Worm (Caenorhabditis elegans) whole organism, late embryonic: ENCODE results near the gene R07H5.16.
"Not testable (repeated sequence)": the region's sequence is repeated elsewhere in the genome, so short reads cannot be mapped to it uniquely, and the experiment has no call there.

ENCODE experiments used
- F13H6.1 ChIP-seq: sonication (generic microtip); optimal IDR thresholded peaks from 2 replicates; lab custom pipeline; 2016; ENCODE audit warnings: missing genetic modification characterization, missing compliant biosample characterization
- T23F11.4 ChIP-seq: fragments of 200-800 bp; sonication (Bioruptor generic); optimal IDR thresholded peaks from 2 replicates; lab custom pipeline; 2018; ENCODE audit warnings: mild to moderate bottlenecking, missing genetic modification characterization, missing compliant biosample characterization
- ceh-34 ChIP-seq: sonication (generic microtip); optimal IDR thresholded peaks from 2 replicates; lab custom pipeline; 2016; ENCODE audit warnings: mild to moderate bottlenecking, missing genetic modification characterization, missing compliant biosample characterization
- ceh-48 ChIP-seq: sonication (generic microtip); optimal IDR thresholded peaks from 2 replicates; lab custom pipeline; 2016; ENCODE audit warnings: missing genetic modification characterization, inconsistent platforms, missing compliant biosample characterization
- gmeb-2 ChIP-seq: sonication (generic microtip); optimal IDR thresholded peaks from 2 replicates; lab custom pipeline; 2016; ENCODE audit warnings: missing genetic modification characterization, inconsistent platforms, missing compliant biosample characterization
- mec-3 ChIP-seq: sonication (generic microtip); optimal IDR thresholded peaks from 2 replicates; lab custom pipeline; 2016; ENCODE audit warnings: borderline replicate concordance, missing genetic modification characterization, missing compliant biosample characterization
- pros-1 ChIP-seq: fragments of 150-350 bp; optimal IDR thresholded peaks from 2 replicates; lab custom pipeline; 2014; ENCODE audit warnings: missing biosample characterization, missing genetic modification reagents, missing genetic modification characterization
- ttx-3 ChIP-seq: sonication (generic microtip); optimal IDR thresholded peaks from 2 replicates; lab custom pipeline; 2016; ENCODE audit warnings: missing genetic modification reagents, missing genetic modification characterization, missing compliant biosample characterization
- unc-55 ChIP-seq: sonication (generic microtip); optimal IDR thresholded peaks from 2 replicates; lab custom pipeline; 2017; ENCODE audit warnings: missing biosample characterization, missing genetic modification reagents, missing genetic modification characterization
- unc-86 ChIP-seq: sonication (generic microtip); optimal IDR thresholded peaks from 2 replicates; lab custom pipeline; 2016; ENCODE audit warnings: missing genetic modification characterization, missing compliant biosample characterization

DNA sequence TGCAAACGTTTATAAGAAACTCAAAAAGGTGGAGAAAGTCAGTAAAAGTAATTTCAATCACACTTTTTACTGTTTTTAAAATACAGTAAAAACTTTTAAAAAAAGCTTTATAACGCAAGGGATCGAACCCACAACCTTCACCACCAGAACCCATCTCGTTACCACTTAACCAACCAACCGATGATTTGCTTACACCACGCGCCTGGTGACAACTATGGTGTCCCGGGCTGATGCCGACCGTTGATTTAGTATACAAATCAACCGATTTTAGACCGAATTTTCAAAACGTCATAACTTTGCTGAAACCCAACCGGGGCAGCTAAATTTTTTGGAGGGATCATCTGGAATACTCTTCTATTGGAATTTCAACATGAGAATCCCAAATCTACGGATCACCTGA is 2.3 kb upstream of the R07H5.16 start:
- not testable (repeated sequence) for TF ChIP-seq T23F11.4; F13H6.1; ceh-48 (tag; lab: Kevin White, UChicago); pros-1 (tag; lab: Kevin White, UChicago); ceh-34 (tag; lab: Kevin White, UChicago); mec-3 (tag; lab: Kevin White, UChicago); unc-55 (GFP tag; lab: Kevin White, UChicago); ttx-3 (tag; lab: Kevin White, UChicago); unc-86; gmeb-2 (tag; lab: Kevin White, UChicago)
